Fruit fly (Drosophila melanogaster): ENCODE measurements around the gene RluA-2.

Gene RluA-2

dm6 chr2L:10526953-10527584, 50.2 kb downstream of the RluA-2 start, which contains the start of gene Lip4 (continued):
- no peak for TF ChIP-seq Tbp (GFP tag; optimal IDR thresholded peaks at IDR 0.05)
- TF ChIP-seq danr (GFP tag; IDR thresholded peaks at IDR 0.05), result no peak; the same call in 1 of the 2 replicates
- no peak for TF ChIP-seq vnd (GFP tag; IDR thresholded peaks at IDR 0.05; ENCODE audit: partially characterized antibody)
- TF ChIP-seq Oaz (GFP tag; IDR thresholded peaks at IDR 0.05), result peak; percentile 35; the same call in 1 of the 2 replicates
- TF ChIP-seq Hand (GFP tag; optimal IDR thresholded peaks at IDR 0.05), result peak; percentile 27
- no peak for TF ChIP-seq jigr1 (GFP tag; IDR thresholded peaks at IDR 0.05)
- TF ChIP-seq CG42726 (GFP tag; IDR thresholded peaks at IDR 0.05; ENCODE audit: partially characterized antibody), result no peak
- TF ChIP-seq pzg (GFP tag; optimal IDR thresholded peaks at IDR 0.05), result no peak
- TF ChIP-seq CG16779 (GFP tag; IDR thresholded peaks at IDR 0.05), result no peak
- TF ChIP-seq shn (GFP tag; optimal IDR thresholded peaks at IDR 0.05), result no peak
- peak; percentile 28 for TF ChIP-seq kah (GFP tag; optimal IDR thresholded peaks at IDR 0.05)
- TF ChIP-seq D19B (GFP tag; optimal IDR thresholded peaks at IDR 0.05), result peak; percentile 49
- TF ChIP-seq Trl (optimal IDR thresholded peaks at IDR 0.05), result no peak
- TF ChIP-seq Trl (GFP tag; optimal IDR thresholded peaks at IDR 0.05), result peak; percentile 29
- TF ChIP-seq Oli (tag; optimal IDR thresholded peaks at IDR 0.05), result peak; percentile 76
- no peak for TF ChIP-seq CG13287 (GFP tag; IDR thresholded peaks at IDR 0.05; ENCODE audit: partially characterized antibody)
- TF ChIP-seq br (optimal IDR thresholded peaks at IDR 0.05), result no peak
- no peak for TF ChIP-seq stwl (tag; optimal IDR thresholded peaks at IDR 0.05)
- TF ChIP-seq ewg (GFP tag; optimal IDR thresholded peaks at IDR 0.05), result peak; percentile 48
- peak; percentile 53 to 56 for TF ChIP-seq chif (GFP tag; optimal IDR thresholded peaks at IDR 0.05)
- no peak for TF ChIP-seq Dp (GFP tag; optimal IDR thresholded peaks at IDR 0.05)
- no peak for TF ChIP-seq mld (GFP tag; IDR thresholded peaks at IDR 0.05; ENCODE audit: partially characterized antibody)
- TF ChIP-seq pan (optimal IDR thresholded peaks at IDR 0.05), result no peak
- TF ChIP-seq pan (GFP tag; optimal IDR thresholded peaks at IDR 0.05 in 1 of 2, IDR thresholded peaks at IDR 0.05 in 1 of 2), result peak in 1 of 2 experiments; percentile 89
- TF ChIP-seq CG2712 (tag; optimal IDR thresholded peaks at IDR 0.05), result peak; percentile 83
- TF ChIP-seq gcm2 (GFP tag; optimal IDR thresholded peaks at IDR 0.05), result no peak
- TF ChIP-seq cato (GFP tag; optimal IDR thresholded peaks at IDR 0.05; ENCODE audit: borderline replicate concordance), result peak; percentile 40
- TF ChIP-seq gsb-n (tag; optimal IDR thresholded peaks at IDR 0.05), result peak; percentile 66
- TF ChIP-seq peb (GFP tag; IDR thresholded peaks at IDR 0.05), result peak; percentile 54
- TF ChIP-seq grn (GFP tag; optimal IDR thresholded peaks at IDR 0.05), result no peak
- TF ChIP-seq CG10321 (GFP tag; IDR thresholded peaks at IDR 0.05), result peak; percentile 44; the same call in 1 of the 2 replicates
- TF ChIP-seq CG1024 (GFP tag; IDR thresholded peaks at IDR 0.05), result peak; percentile 65
- peak; percentile 61 for TF ChIP-seq org-1 (GFP tag; optimal IDR thresholded peaks at IDR 0.05)
- TF ChIP-seq gem (tag; optimal IDR thresholded peaks at IDR 0.05), result peak; percentile 89
- 0 out of 3 replicates have a peak, but pooled peaks have one; percentile 30 for TF ChIP-seq CG7357 (GFP tag; IDR thresholded peaks at IDR 0.05)
- TF ChIP-seq dmrt11E (tag; optimal IDR thresholded peaks at IDR 0.05), result peak; percentile 73
- TF ChIP-seq dm (GFP tag; optimal IDR thresholded peaks at IDR 0.05), result no peak
- 0 out of 3 replicates have a peak, but pooled peaks have one; percentile 35 for TF ChIP-seq CG11560 (tag; IDR thresholded peaks at IDR 0.05)
- TF ChIP-seq prd (optimal IDR thresholded peaks at IDR 0.05), result no peak
- TF ChIP-seq prd (GFP tag; IDR thresholded peaks at IDR 0.05), result peak; percentile 86
- TF ChIP-seq CG8924 (tag; optimal IDR thresholded peaks at IDR 0.05), result peak; percentile 79
- peak; percentile 58 for TF ChIP-seq odd (GFP tag; optimal IDR thresholded peaks at IDR 0.05)
- no peak for TF ChIP-seq usp (GFP tag; optimal IDR thresholded peaks at IDR 0.05)
- TF ChIP-seq tup (GFP tag; optimal IDR thresholded peaks at IDR 0.05), result peak; percentile 31
- peak; percentile 54 for TF ChIP-seq CrebB (tag; optimal IDR thresholded peaks at IDR 0.05)
- 0 out of 3 replicates have a peak, but pooled peaks have one; percentile 50 for TF ChIP-seq CG11093 (GFP tag; IDR thresholded peaks at IDR 0.05)
- no peak for TF ChIP-seq Side (GFP tag; optimal IDR thresholded peaks at IDR 0.05)
- peak; percentile 82 for TF ChIP-seq CG1603 (tag; optimal IDR thresholded peaks at IDR 0.05)
- TF ChIP-seq Elba2 (GFP tag; optimal IDR thresholded peaks at IDR 0.05), result no peak
- no peak for TF ChIP-seq ato (GFP tag; IDR thresholded peaks at IDR 0.05; ENCODE audit: partially characterized antibody)
- peak; percentile 84 for TF ChIP-seq Ptx1 (GFP tag; IDR thresholded peaks at IDR 0.05)
